Fruit fly (Drosophila melanogaster) ovary, adult (tissue): ENCODE measurements around the gene Remo.

ENCODE experiments used
- CG17801 ChIP-seq: fragments of 200-800 bp; optimal IDR thresholded peaks from 2 replicates; lab custom pipeline; 2019; ENCODE audit warnings: missing biosample characterization, mild to moderate bottlenecking, missing genetic modification characterization, moderate library complexity; ENCODE audit not compliant: partially characterized antibody

The Remo gene

DNA sequence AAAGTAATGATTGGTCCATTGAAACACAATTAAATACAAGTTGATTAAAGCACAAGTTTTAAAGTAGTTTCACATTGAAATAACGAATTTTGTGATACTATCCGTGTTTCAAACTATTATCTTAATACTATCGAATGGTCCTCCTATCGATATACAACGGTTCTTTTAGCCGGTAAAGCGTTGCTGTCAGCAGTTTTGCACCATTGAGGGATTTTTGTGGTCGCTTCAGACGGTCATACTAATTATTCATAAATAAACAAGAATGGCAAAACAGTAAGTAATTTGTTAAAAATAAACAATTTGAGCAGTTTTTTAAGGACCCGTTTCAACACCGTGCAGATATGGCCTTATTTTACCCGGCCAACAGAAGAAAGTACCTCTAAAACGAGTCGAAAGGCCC, 50.3 kb downstream of the Remo start, which contains the start of gene CG15747:
Gene CG15747, plus strand, starts transcription at position 206 of the 400 bp plus-strand sequence.
- no peak for TF ChIP-seq CG17801 (GFP tag; lab: Kevin White, UChicago)
